Worm (Caenorhabditis elegans) whole organism, midembryonic: Measurements from ENCODE around the gene Y97E10AR.4.

Experiments
- T22C8.4 ChIP-seq: fragments of 200-800 bp; sonication (Bioruptor generic); IDR thresholded peaks from 2 replicates; pipeline ENCODE4 v1.3.6; 2022; ENCODE audit warnings: missing genetic modification characterization, missing compliant biosample characterization
- cog-1 ChIP-seq: sonication (generic microtip); optimal IDR thresholded peaks from 2 replicates; lab custom pipeline; 2016; ENCODE audit warnings: missing genetic modification characterization, missing compliant biosample characterization
- flt-1 ChIP-seq: fragments of 200-800 bp; sonication (Bioruptor generic); IDR thresholded peaks from 2 replicates; pipeline ENCODE4 v1.3.6; 2022; ENCODE audit warnings: missing genetic modification characterization, missing compliant biosample characterization
- med-1 ChIP-seq: sonication (generic microtip); optimal IDR thresholded peaks from 2 replicates; lab custom pipeline; 2017; ENCODE audit warnings: missing genetic modification characterization, mild to moderate bottlenecking, missing compliant biosample characterization, antibody characterized with exemption, missing genetic modification reagents; ENCODE audit not compliant: insufficient read depth

ce11 chrV:8022040-8022439 is 12.0 kb upstream of the Y97E10AR.4 start, which contains the start of gene ech-3:
- TF ChIP-seq cog-1 (tag; lab: Kevin White, UChicago) (no peak), flt-1 (GFP tag; lab: Robert Waterston, UW) (no peak), med-1 (GFP tag; lab: Kevin White, UChicago) (no peak), T22C8.4 (no peak)
